Worm (Caenorhabditis elegans) whole organism, L3 larva: ENCODE results near the gene lips-12.

ENCODE experiments used
- R02D3.7 ChIP-seq: fragments of 150-350 bp; optimal IDR thresholded peaks from 2 replicates; lab custom pipeline; 2014; ENCODE audit warnings: missing biosample characterization, missing genetic modification characterization
- egl-27 ChIP-seq: sonication (generic microtip); optimal IDR thresholded peaks from 4 replicates; lab custom pipeline; 2017; ENCODE audit warnings: missing biosample characterization, missing genetic modification reagents, missing genetic modification characterization
- elt-2 ChIP-seq: sonication (generic microtip); optimal IDR thresholded peaks from 2 replicates; lab custom pipeline; 2016; ENCODE audit warnings: missing genetic modification reagents, mild to moderate bottlenecking, missing genetic modification characterization, missing compliant biosample characterization
- snpc-4 ChIP-seq: fragments of 150-350 bp; optimal IDR thresholded peaks from 2 replicates; lab custom pipeline; 2014; ENCODE audit warnings: missing biosample characterization, missing genetic modification characterization
- ztf-11 ChIP-seq: fragments of 150-350 bp; optimal IDR thresholded peaks from 2 replicates; lab custom pipeline; 2014; ENCODE audit warnings: missing biosample characterization, missing genetic modification characterization

ce11 chrII:1085546-1085945 is 28.5 kb downstream of the lips-12 start:
- TF ChIP-seq egl-27 (tag; lab: Kevin White, UChicago) (no peak), elt-2 (tag; lab: Kevin White, UChicago) (no peak), snpc-4 (no peak), ztf-11 (tag; lab: Kevin White, UChicago) (no peak), R02D3.7 (tag; lab: Kevin White, UChicago) (no peak)
